Fruit fly (Drosophila melanogaster) whole organism, prepupa: Measurements from ENCODE around the gene CG13898.

Experiments
- Blimp-1 ChIP-seq: fragments of 200-800 bp; sonication (Bioruptor generic); optimal IDR thresholded peaks from 3 replicates; lab custom pipeline; 2017; ENCODE audit warnings: missing biosample characterization, missing genetic modification characterization, mild to moderate bottlenecking, moderate library complexity, missing genetic modification reagents
- CG10631 ChIP-seq: fragments of 200-800 bp; sonication (Bioruptor generic); optimal IDR thresholded peaks from 2 replicates; lab custom pipeline; 2016; ENCODE audit warnings: missing biosample characterization, missing genetic modification characterization
- CG11294 ChIP-seq: fragments of 200-800 bp; sonication (Bioruptor generic); IDR thresholded peaks from 2 replicates; pipeline ENCODE4 v1.3.6; 2022; ENCODE audit warnings: missing biosample characterization, missing genetic modification characterization
- CG11762 ChIP-seq: fragments of 200-800 bp; sonication (Bioruptor generic); optimal IDR thresholded peaks from 3 replicates; lab custom pipeline; 2016; ENCODE audit warnings: missing biosample characterization, missing genetic modification characterization; ENCODE audit not compliant: insufficient read depth
- CG11902 ChIP-seq: fragments of 200-800 bp; sonication (Bioruptor generic); optimal IDR thresholded peaks from 3 replicates; lab custom pipeline; 2016; ENCODE audit warnings: missing biosample characterization, missing genetic modification characterization
- CG15336 ChIP-seq: fragments of 200-800 bp; sonication (Bioruptor generic); IDR thresholded peaks from 2 replicates; pipeline ENCODE4 v1.3.6; 2022; ENCODE audit warnings: missing biosample characterization, missing genetic modification characterization
- CG1621 ChIP-seq: fragments of 200-800 bp; sonication (Bioruptor generic); optimal IDR thresholded peaks from 3 replicates; lab custom pipeline; 2018; ENCODE audit warnings: missing biosample characterization, mild to moderate bottlenecking, missing genetic modification characterization
- CG16779 ChIP-seq: fragments of 200-800 bp; sonication (Bioruptor generic); optimal IDR thresholded peaks from 3 replicates; lab custom pipeline; 2017; ENCODE audit warnings: missing biosample characterization, mild to moderate bottlenecking, missing genetic modification characterization
- CG3032 ChIP-seq: fragments of 200-800 bp; optimal IDR thresholded peaks from 2 replicates; lab custom pipeline; 2019; ENCODE audit warnings: missing biosample characterization, mild to moderate bottlenecking, missing genetic modification characterization, moderate library complexity
- CG32006 ChIP-seq: fragments of 200-800 bp; sonication (Bioruptor generic); optimal IDR thresholded peaks from 3 replicates; lab custom pipeline; 2017; ENCODE audit warnings: missing biosample characterization, mild to moderate bottlenecking, missing genetic modification characterization
- CG6792 ChIP-seq: fragments of 200-800 bp; sonication (Bioruptor generic); optimal IDR thresholded peaks from 3 replicates; lab custom pipeline; 2016; ENCODE audit warnings: missing biosample characterization, missing genetic modification characterization
- CG6808 ChIP-seq: fragments of 200-800 bp; sonication (Bioruptor generic); optimal IDR thresholded peaks from 3 replicates; lab custom pipeline; 2017; ENCODE audit warnings: missing biosample characterization, missing genetic modification characterization, mild to moderate bottlenecking, moderate library complexity, missing genetic modification reagents
- CG6854 ChIP-seq: fragments of 200-800 bp; sonication (Bioruptor generic); optimal IDR thresholded peaks from 2 replicates; lab custom pipeline; 2017; ENCODE audit warnings: missing biosample characterization, mild to moderate bottlenecking, missing genetic modification characterization
- CG7368 ChIP-seq: fragments of 200-800 bp; sonication (Bioruptor generic); optimal IDR thresholded peaks from 3 replicates; lab custom pipeline; 2016; ENCODE audit warnings: missing biosample characterization, missing genetic modification characterization
- CG8119 ChIP-seq: fragments of 200-800 bp; sonication (Bioruptor generic); IDR thresholded peaks from 3 replicates; pipeline ENCODE4 v1.3.6; 2022; ENCODE audit warnings: missing biosample characterization, missing genetic modification characterization
- CG8319 ChIP-seq: fragments of 200-800 bp; sonication (Bioruptor generic); optimal IDR thresholded peaks from 3 replicates; lab custom pipeline; 2016; ENCODE audit warnings: missing biosample characterization, missing genetic modification characterization
- CG8632 ChIP-seq: fragments of 200-800 bp; sonication (Bioruptor generic); optimal IDR thresholded peaks from 3 replicates; lab custom pipeline; 2016; ENCODE audit warnings: missing biosample characterization, missing genetic modification characterization
- CG9139 ChIP-seq: fragments of 200-800 bp; sonication (Bioruptor generic); optimal IDR thresholded peaks from 3 replicates; lab custom pipeline; 2017; ENCODE audit warnings: missing biosample characterization, mild to moderate bottlenecking, missing genetic modification characterization
- Eip75B ChIP-seq: fragments of 200-800 bp; sonication (Bioruptor generic); optimal IDR thresholded peaks from 3 replicates; lab custom pipeline; 2016; ENCODE audit warnings: missing biosample characterization, missing genetic modification characterization
- Eip78C ChIP-seq: fragments of 200-800 bp; sonication (Bioruptor generic); peaks from one replicate; lab custom pipeline; 2016; ENCODE audit warnings: missing biosample characterization, missing genetic modification characterization
- Eip93F ChIP-seq: fragments of 200-800 bp; sonication (Bioruptor generic); optimal IDR thresholded peaks from 2 replicates; lab custom pipeline; 2016; ENCODE audit warnings: missing biosample characterization, mild to moderate bottlenecking, missing genetic modification characterization
- Ets21C ChIP-seq: fragments of 200-800 bp; sonication (Bioruptor generic); optimal IDR thresholded peaks from 3 replicates; lab custom pipeline; 2016; ENCODE audit warnings: missing biosample characterization, missing genetic modification characterization
- Ets96B ChIP-seq: fragments of 200-800 bp; optimal IDR thresholded peaks from 2 replicates; lab custom pipeline; 2019; ENCODE audit warnings: missing biosample characterization, mild to moderate bottlenecking, missing genetic modification characterization, moderate library complexity
- Hr4 ChIP-seq: fragments of 200-800 bp; sonication (Bioruptor generic); optimal IDR thresholded peaks from 3 replicates; lab custom pipeline; 2016; ENCODE audit warnings: missing biosample characterization, missing genetic modification characterization
- Met ChIP-seq: fragments of 200-800 bp; sonication (Bioruptor generic); optimal IDR thresholded peaks from 3 replicates; lab custom pipeline; 2016; ENCODE audit warnings: missing biosample characterization, missing genetic modification characterization
- Smox ChIP-seq: fragments of 200-800 bp; sonication (Bioruptor generic); optimal IDR thresholded peaks from 3 replicates; lab custom pipeline; 2016; ENCODE audit warnings: missing biosample characterization, missing genetic modification characterization
- Sox14 ChIP-seq: fragments of 200-800 bp; sonication (Bioruptor generic); optimal IDR thresholded peaks from 3 replicates; lab custom pipeline; 2016; ENCODE audit warnings: missing biosample characterization, missing genetic modification characterization
- Sox15 ChIP-seq: fragments of 200-800 bp; sonication (Bioruptor generic); optimal IDR thresholded peaks from 3 replicates; lab custom pipeline; 2016; ENCODE audit warnings: missing biosample characterization, missing genetic modification characterization
- achi ChIP-seq: fragments of 200-800 bp; sonication (Bioruptor generic); optimal IDR thresholded peaks from 3 replicates; lab custom pipeline; 2016; ENCODE audit warnings: missing biosample characterization, missing genetic modification characterization
- acj6 ChIP-seq: fragments of 200-800 bp; sonication (Bioruptor generic); optimal IDR thresholded peaks from 3 replicates; lab custom pipeline; 2016; ENCODE audit warnings: missing biosample characterization, missing genetic modification characterization
- cyc ChIP-seq: fragments of 200-800 bp; sonication (Bioruptor generic); optimal IDR thresholded peaks from 3 replicates; lab custom pipeline; 2016; ENCODE audit warnings: missing biosample characterization, missing genetic modification characterization
- eg ChIP-seq: fragments of 200-800 bp; sonication (Bioruptor generic); IDR thresholded peaks from 3 replicates; pipeline ENCODE4 v1.3.6; 2022; ENCODE audit warnings: missing biosample characterization, missing genetic modification characterization
- esn ChIP-seq: fragments of 200-800 bp; sonication (Bioruptor generic); optimal IDR thresholded peaks from 2 replicates; lab custom pipeline; 2016; ENCODE audit warnings: missing biosample characterization, mild to moderate bottlenecking, missing genetic modification characterization, moderate library complexity
- fkh ChIP-seq: fragments of 200-800 bp; sonication (Bioruptor generic); optimal IDR thresholded peaks from 3 replicates; lab custom pipeline; 2017; ENCODE audit warnings: missing biosample characterization, mild to moderate bottlenecking, missing genetic modification characterization, moderate library complexity
- lz ChIP-seq: fragments of 200-800 bp; sonication (Bioruptor generic); optimal IDR thresholded peaks from 3 replicates; lab custom pipeline; 2016; ENCODE audit warnings: missing biosample characterization, missing genetic modification characterization
- net ChIP-seq: fragments of 200-800 bp; sonication (Bioruptor generic); optimal IDR thresholded peaks from 3 replicates; lab custom pipeline; 2016; ENCODE audit warnings: missing biosample characterization, missing genetic modification characterization
- pdm3 ChIP-seq: fragments of 200-800 bp; sonication (Bioruptor generic); optimal IDR thresholded peaks from 3 replicates; lab custom pipeline; 2016; ENCODE audit warnings: missing biosample characterization, missing genetic modification characterization
- spab ChIP-seq: fragments of 200-800 bp; sonication (Bioruptor generic); optimal IDR thresholded peaks from 2 replicates; lab custom pipeline; 2017; ENCODE audit warnings: missing biosample characterization, mild to moderate bottlenecking, missing genetic modification characterization, missing genetic modification reagents
- svp ChIP-seq: fragments of 200-800 bp; sonication (Bioruptor generic); peaks from one replicate; lab custom pipeline; 2016; ENCODE audit warnings: missing biosample characterization, missing genetic modification characterization
- vri ChIP-seq: fragments of 200-800 bp; sonication (Bioruptor generic); optimal IDR thresholded peaks from 3 replicates; lab custom pipeline; 2016; ENCODE audit warnings: missing biosample characterization, mild to moderate bottlenecking, missing genetic modification characterization

CG13898 gene

DNA sequence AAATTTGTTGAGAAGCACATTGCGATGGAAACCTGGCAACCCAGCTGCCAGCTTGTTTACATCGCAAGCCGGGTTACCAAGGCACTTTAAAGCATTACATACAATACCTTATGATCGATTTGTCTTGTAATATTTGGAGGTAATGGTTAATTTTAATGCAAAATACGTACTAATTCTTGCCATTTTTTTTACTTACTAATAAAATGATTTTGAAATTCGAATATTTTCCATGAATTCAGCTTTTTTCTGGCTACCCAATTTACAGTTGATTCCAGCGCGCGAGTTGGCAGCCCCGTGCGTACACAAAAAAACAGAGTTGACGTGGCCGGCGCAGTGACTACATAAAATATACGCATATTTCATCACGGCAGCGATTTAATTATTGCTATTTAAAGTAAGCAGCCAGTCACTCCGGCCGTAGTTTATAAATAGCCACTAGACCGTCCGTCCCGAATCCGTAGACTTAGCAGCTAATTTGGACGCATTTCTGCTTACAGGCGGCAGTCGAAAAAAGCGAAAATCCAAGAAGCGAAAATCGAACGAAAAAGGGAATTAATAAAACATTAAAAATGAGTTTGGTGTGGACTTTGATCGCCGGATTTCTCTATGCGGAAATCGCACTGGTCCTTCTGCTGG is 33.8 kb upstream of the CG13898 start, which contains the start of the genes CG13901 and CG13887 (continued):
- TF ChIP-seq CG8319 (GFP tag; lab: Kevin White, UChicago), result peak; percentile 74
- TF ChIP-seq CG8632 (GFP tag; lab: Kevin White, UChicago), result peak; percentile 85
- peak; percentile 83 for TF ChIP-seq CG7368 (GFP tag; lab: Kevin White, UChicago)
- TF ChIP-seq Sox15, result peak; percentile 90
- TF ChIP-seq Smox, result no peak
- peak; percentile 84 for TF ChIP-seq Ets96B
- TF ChIP-seq lz (GFP tag; lab: Kevin White, UChicago), result peak; percentile 92
- TF ChIP-seq fkh (GFP tag; lab: Kevin White, UChicago), result peak; percentile 99
- TF ChIP-seq spab (GFP tag; lab: Kevin White, UChicago), result no peak

DNA sequence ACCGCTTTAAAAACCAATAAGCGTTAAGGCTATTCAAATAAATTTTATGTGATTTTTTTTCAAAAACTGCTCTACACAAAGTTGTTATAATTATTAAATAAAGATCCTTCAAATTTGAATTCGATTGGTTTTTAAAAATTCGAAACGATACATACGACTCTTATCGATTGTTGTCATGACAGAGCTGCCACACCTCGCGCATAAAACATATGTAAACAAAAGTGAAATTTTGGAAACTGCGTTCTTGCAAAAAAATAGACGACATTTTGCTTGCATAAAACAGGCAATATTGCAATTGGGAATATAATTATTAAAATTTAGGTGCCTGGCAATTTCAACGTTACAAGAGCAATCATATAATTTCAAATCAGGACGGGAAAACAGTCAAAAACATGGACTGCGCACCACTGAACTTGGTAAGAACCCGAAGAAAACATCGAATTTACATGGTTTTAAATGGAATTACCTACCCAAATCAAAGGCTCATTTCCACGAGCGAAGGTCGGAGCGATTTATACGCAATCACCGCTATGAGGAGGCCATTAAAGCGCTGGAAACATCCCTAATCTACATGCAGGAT is 31.7 kb upstream of the CG13898 start, which contains the start of gene CG42554:
TSS of gene CG42554 (plus strand) at position 229 of the 580 bp plus-strand sequence.
- TF ChIP-seq CG6854 (GFP tag; lab: Kevin White, UChicago) (no peak), spab (GFP tag; lab: Kevin White, UChicago) (no peak), Eip78C (GFP tag; lab: Kevin White, UChicago) (peak; percentile 11), net (GFP tag; lab: Kevin White, UChicago) (no peak), CG32006 (GFP tag; lab: Kevin White, UChicago) (no peak), fkh (GFP tag; lab: Kevin White, UChicago) (peak; percentile 94), Met (GFP tag; lab: Kevin White, UChicago) (no peak), Blimp-1 (GFP tag; lab: Kevin White, UChicago) (peak; percentile 79), pdm3 (no peak)

DNA sequence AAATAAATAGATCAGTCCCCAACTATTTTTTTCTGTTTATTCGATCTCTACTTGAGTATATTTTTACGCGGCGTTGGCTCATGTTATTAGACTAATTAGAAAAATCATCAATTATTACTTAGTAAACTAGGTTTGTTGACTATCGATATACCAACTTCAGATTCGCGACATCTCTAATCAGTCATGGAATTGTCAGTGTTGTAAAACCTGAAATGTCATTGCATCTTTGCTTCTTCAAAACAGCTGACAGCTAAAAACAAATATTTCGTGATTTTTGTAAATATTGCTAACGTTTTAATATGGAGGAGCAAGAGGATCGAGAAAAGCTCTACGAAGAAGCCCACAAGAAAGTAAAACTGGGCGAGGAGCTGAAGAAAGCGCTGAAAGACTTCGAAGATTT is 30.0 kb upstream of the CG13898 start, which contains the start of gene CG42553:
TSS of gene CG42553 (plus strand) at position 216 of the 400 bp plus-strand sequence.
- no peak for TF ChIP-seq CG6808 (GFP tag; lab: Kevin White, UChicago)
- no peak for TF ChIP-seq acj6
- TF ChIP-seq svp (GFP tag; lab: Kevin White, UChicago), result no peak
- TF ChIP-seq fkh (GFP tag; lab: Kevin White, UChicago), result peak; percentile 66
- no peak for TF ChIP-seq CG9139 (GFP tag; lab: Kevin White, UChicago)

DNA sequence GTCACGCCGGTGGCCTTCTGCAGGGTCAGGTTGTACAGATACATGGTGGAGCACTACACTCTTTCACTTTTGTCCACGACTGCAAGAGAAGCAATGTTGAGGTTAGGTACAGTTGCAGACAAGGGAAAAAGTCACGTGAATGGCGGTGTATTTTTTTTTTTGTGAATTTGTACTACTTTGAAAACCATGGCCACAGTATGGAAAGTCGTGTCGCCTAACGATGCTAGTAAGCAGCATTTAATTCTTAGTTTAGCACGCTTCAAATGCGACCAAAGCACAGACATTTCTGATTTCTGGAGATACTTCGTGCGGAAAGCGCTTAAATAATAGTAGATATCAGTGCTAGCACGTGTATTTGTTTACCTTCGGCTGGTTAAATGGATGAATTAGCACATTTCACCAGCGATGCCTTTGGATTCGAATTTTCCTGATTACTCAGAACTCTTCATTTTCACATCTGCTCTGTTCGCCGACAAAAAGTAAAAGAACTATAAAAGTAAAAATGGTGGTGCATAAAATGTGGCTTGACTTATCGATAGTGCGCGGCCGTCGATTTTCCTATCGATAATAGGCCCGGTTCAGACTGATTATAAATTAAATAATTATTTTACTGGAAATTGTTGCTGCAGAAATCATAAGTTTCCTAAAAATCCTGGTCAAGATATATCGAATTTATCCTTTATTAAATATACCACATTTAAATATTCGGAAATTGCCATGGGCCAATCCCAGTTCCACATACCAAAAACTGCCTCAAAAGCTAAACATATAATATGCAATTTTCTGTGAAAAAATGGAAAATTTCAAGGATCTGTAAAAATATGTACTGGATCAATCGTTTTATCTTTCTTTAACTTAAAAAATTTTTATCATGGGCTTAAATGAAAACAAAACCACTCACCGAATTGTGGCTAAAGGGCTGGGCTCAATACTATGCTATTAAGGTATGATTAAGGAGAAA is 29.3 kb upstream of the CG13898 start, which contains the start of gene Sf3b3:
TSS of gene Sf3b3 (minus strand) at position 489 of the 961 bp plus-strand sequence.
- no peak for TF ChIP-seq CG11294 (GFP tag; lab: Robert Waterston, UW)
- TF ChIP-seq pdm3, result no peak
- no peak for TF ChIP-seq esn
- no peak; the same call in 2 of the 3 replicates for TF ChIP-seq eg
- no peak for TF ChIP-seq CG1621 (tag; lab: Kevin White, UChicago)
- TF ChIP-seq achi (GFP tag; lab: Kevin White, UChicago), result no peak
- TF ChIP-seq CG3032, result no peak
- no peak for TF ChIP-seq Blimp-1 (GFP tag; lab: Kevin White, UChicago)
- TF ChIP-seq CG11902 (GFP tag; lab: Kevin White, UChicago), result peak; percentile 3
- TF ChIP-seq CG10631 (GFP tag; lab: Kevin White, UChicago), result peak; percentile 10
- no peak for TF ChIP-seq CG32006 (GFP tag; lab: Kevin White, UChicago)
- no peak for TF ChIP-seq CG15336 (GFP tag; lab: Robert Waterston, UW)
- TF ChIP-seq Ets21C (GFP tag; lab: Kevin White, UChicago), result no peak
- TF ChIP-seq CG8119 (GFP tag; lab: Robert Waterston, UW), result no peak
- TF ChIP-seq CG16779 (tag; lab: Kevin White, UChicago), result no peak
- no peak for TF ChIP-seq CG8632 (GFP tag; lab: Kevin White, UChicago)
- TF ChIP-seq spab (GFP tag; lab: Kevin White, UChicago), result no peak
- TF ChIP-seq CG6808 (GFP tag; lab: Kevin White, UChicago), result no peak
- no peak for TF ChIP-seq Hr4 (GFP tag; lab: Kevin White, UChicago)
- TF ChIP-seq Eip93F, result no peak
- TF ChIP-seq Met (GFP tag; lab: Kevin White, UChicago), result no peak
- no peak for TF ChIP-seq net (GFP tag; lab: Kevin White, UChicago)
- TF ChIP-seq Sox15, result no peak
- no peak for TF ChIP-seq Sox14 (GFP tag; lab: Kevin White, UChicago)
- TF ChIP-seq CG11762 (GFP tag; lab: Kevin White, UChicago), result no peak
- peak; percentile 27 for TF ChIP-seq cyc (GFP tag; lab: Kevin White, UChicago)
- no peak for TF ChIP-seq Eip75B
- TF ChIP-seq CG6792 (GFP tag; lab: Kevin White, UChicago), result no peak
- TF ChIP-seq vri (GFP tag; lab: Kevin White, UChicago), result no peak
- peak; percentile 17 for TF ChIP-seq CG8319 (GFP tag; lab: Kevin White, UChicago)
